Fruit fly (Drosophila melanogaster) whole organism, embryonic: ENCODE measurements around the gene qjt.
A peak's percentile ranks its signal among the peaks of the same experiment; 100 is the strongest.

Source experiments
- Blimp-1 ChIP-seq: fragments of 200-800 bp; sonication (Bioruptor generic); optimal IDR thresholded peaks from 3 replicates; lab custom pipeline; 2018; ENCODE audit warnings: missing biosample characterization, missing genetic modification characterization, mild to moderate bottlenecking, moderate library complexity, missing genetic modification reagents
- CG10209 ChIP-seq: fragments of 200-800 bp; sonication (Bioruptor generic); optimal IDR thresholded peaks from 3 replicates; lab custom pipeline; 2017; ENCODE audit warnings: missing biosample characterization, mild to moderate bottlenecking, missing genetic modification characterization, missing genetic modification reagents
- CG1024 ChIP-seq: fragments of 200-800 bp; sonication (Bioruptor generic); IDR thresholded peaks from 2 replicates; pipeline ENCODE4 v1.3.6; 2022; ENCODE audit warnings: missing biosample characterization, missing genetic modification characterization
- CG11723 ChIP-seq: fragments of 200-800 bp; sonication (Bioruptor generic); optimal IDR thresholded peaks from 2 replicates; lab custom pipeline; 2017; ENCODE audit warnings: missing biosample characterization, mild to moderate bottlenecking, missing genetic modification characterization
- CG15601 ChIP-seq: fragments of 200-800 bp; sonication (Bioruptor generic); optimal IDR thresholded peaks from 3 replicates; lab custom pipeline; 2019; ENCODE audit warnings: missing biosample characterization, mild to moderate bottlenecking, missing genetic modification characterization, moderate library complexity
- CG15696 ChIP-seq: fragments of 200-800 bp; sonication (Bioruptor generic); optimal IDR thresholded peaks from 2 replicates; lab custom pipeline; 2019; ENCODE audit warnings: missing biosample characterization, mild to moderate bottlenecking, missing genetic modification characterization, moderate library complexity
- CG17385 ChIP-seq: fragments of 200-800 bp; sonication (Bioruptor generic); optimal IDR thresholded peaks from 3 replicates; lab custom pipeline; 2018; ENCODE audit warnings: missing biosample characterization, mild to moderate bottlenecking, missing genetic modification characterization
- CG17829 ChIP-seq: fragments of 200-800 bp; optimal IDR thresholded peaks from 2 replicates; lab custom pipeline; 2019; ENCODE audit warnings: missing biosample characterization, mild to moderate bottlenecking, missing genetic modification characterization, moderate library complexity
- CG2199 ChIP-seq: fragments of 200-800 bp; sonication (Bioruptor generic); IDR thresholded peaks from 3 replicates; pipeline ENCODE4 v1.3.6; 2022; ENCODE audit warnings: missing biosample characterization, missing genetic modification characterization
- CG2202 ChIP-seq: fragments of 200-800 bp; sonication (Bioruptor generic); optimal IDR thresholded peaks from 2 replicates; lab custom pipeline; 2018; ENCODE audit warnings: missing biosample characterization, mild to moderate bottlenecking, missing genetic modification characterization
- CG30403 ChIP-seq: fragments of 200-800 bp; sonication (Bioruptor generic); optimal IDR thresholded peaks from 3 replicates; lab custom pipeline; 2016; ENCODE audit warnings: missing biosample characterization, missing genetic modification characterization
- CG5245 ChIP-seq: fragments of 200-800 bp; sonication (Bioruptor generic); optimal IDR thresholded peaks from 3 replicates; lab custom pipeline; 2016; ENCODE audit warnings: missing biosample characterization, missing genetic modification characterization
- CG6254 ChIP-seq: fragments of 200-800 bp; sonication (Bioruptor generic); optimal IDR thresholded peaks from 3 replicates; lab custom pipeline; 2017; ENCODE audit warnings: mild to moderate bottlenecking, missing biosample characterization, missing genetic modification reagents, missing genetic modification characterization
- CG6765 ChIP-seq: fragments of 200-800 bp; sonication (Bioruptor generic); optimal IDR thresholded peaks from 3 replicates; lab custom pipeline; 2017; ENCODE audit warnings: missing biosample characterization, mild to moderate bottlenecking, missing genetic modification characterization
- Dbx ChIP-seq: fragments of 200-800 bp; sonication (Bioruptor generic); IDR thresholded peaks from 3 replicates; pipeline ENCODE4 v1.3.6; 2022; ENCODE audit warnings: missing biosample characterization, missing genetic modification characterization
- Doc2 ChIP-seq: fragments of 200-800 bp; sonication (Bioruptor generic); IDR thresholded peaks from 2 replicates; pipeline ENCODE4 v1.3.6; 2022; ENCODE audit warnings: missing biosample characterization, missing genetic modification characterization
- Fer2 ChIP-seq: fragments of 200-800 bp; sonication (Bioruptor generic); optimal IDR thresholded peaks from 2 replicates; lab custom pipeline; 2018; ENCODE audit warnings: missing biosample characterization, mild to moderate bottlenecking, missing genetic modification characterization, moderate library complexity
- HLH3B ChIP-seq: fragments of 200-800 bp; sonication (Bioruptor generic); IDR thresholded peaks from 2 replicates; pipeline ENCODE4 v1.3.6; 2022; ENCODE audit warnings: missing biosample characterization, missing genetic modification characterization
- Hr3 ChIP-seq: fragments of 200-800 bp; sonication (Bioruptor generic); optimal IDR thresholded peaks from 3 replicates; lab custom pipeline; 2016; ENCODE audit warnings: missing biosample characterization, missing genetic modification characterization
- Hr78 ChIP-seq, 2 experiments: fragments of 200-800 bp in 1 of 2; fragments of >200 bp in 1 of 2; sonication (Bioruptor generic) in 1 of 2; optimal IDR thresholded peaks; 2 replicates each; lab custom pipeline; 2017 to 2019; ENCODE audit warnings: missing biosample characterization in 2 of 2, missing genetic modification characterization in 2 of 2, mild to moderate bottlenecking in 1 of 2, moderate library complexity in 1 of 2
- Hsf ChIP-seq: fragments of 200-800 bp; sonication (Bioruptor generic); optimal IDR thresholded peaks from 3 replicates; lab custom pipeline; 2016; ENCODE audit warnings: missing biosample characterization, missing genetic modification characterization
- Myb ChIP-seq: fragments of 200-800 bp; sonication (Bioruptor generic); optimal IDR thresholded peaks from 2 replicates; lab custom pipeline; 2016; ENCODE audit warnings: missing biosample characterization, missing genetic modification characterization
- Oli ChIP-seq: fragments of 200-800 bp; sonication (Bioruptor generic); optimal IDR thresholded peaks from 2 replicates; lab custom pipeline; 2018; ENCODE audit warnings: missing biosample characterization, mild to moderate bottlenecking, missing genetic modification characterization, moderate library complexity
- Pdp1 ChIP-seq, 2 experiments: fragments of 200-800 bp; sonication (Bioruptor generic); optimal IDR thresholded peaks; 3 replicates each; lab custom pipeline; 2016; ENCODE audit warnings: missing biosample characterization in 2 of 2, missing genetic modification characterization in 2 of 2, mild to moderate bottlenecking in 1 of 2, moderate library complexity in 1 of 2
- Ptx1 ChIP-seq: fragments of 200-800 bp; sonication (Bioruptor generic); IDR thresholded peaks from 2 replicates; pipeline ENCODE4 v1.3.6; 2022; ENCODE audit warnings: missing biosample characterization, missing genetic modification characterization
- Rx ChIP-seq: fragments of 200-800 bp; sonication (Bioruptor generic); IDR thresholded peaks from 2 replicates; pipeline ENCODE4 v1.3.6; 2022; ENCODE audit warnings: missing biosample characterization, missing genetic modification characterization
- abd-A ChIP-seq: fragments of 200-800 bp; sonication (Bioruptor generic); optimal IDR thresholded peaks from 3 replicates; lab custom pipeline; 2019; ENCODE audit warnings: missing biosample characterization, mild to moderate bottlenecking, missing genetic modification characterization, moderate library complexity
- ara ChIP-seq: fragments of 200-800 bp; sonication (Bioruptor generic); IDR thresholded peaks from 2 replicates; pipeline ENCODE4 v1.3.6; 2022; ENCODE audit warnings: missing biosample characterization, missing genetic modification characterization
- bowl ChIP-seq: fragments of 200-800 bp; sonication (Bioruptor generic); IDR thresholded peaks from 2 replicates; pipeline ENCODE4 v1.3.6; 2022; ENCODE audit warnings: missing biosample characterization, missing genetic modification characterization
- bsh ChIP-seq, 2 experiments: fragments of 200-800 bp; sonication (Bioruptor generic); optimal IDR thresholded peaks; 2 replicates each; lab custom pipeline; 2017 to 2018; ENCODE audit warnings: mild to moderate bottlenecking in 2 of 2, missing biosample characterization in 2 of 2, missing genetic modification characterization in 2 of 2, moderate library complexity in 1 of 2
- caup ChIP-seq: fragments of 200-800 bp; sonication (Bioruptor generic); optimal IDR thresholded peaks from 3 replicates; lab custom pipeline; 2017; ENCODE audit warnings: missing biosample characterization, mild to moderate bottlenecking, missing genetic modification characterization, moderate library complexity; ENCODE audit not compliant: severe bottlenecking
- dysf ChIP-seq: fragments of 200-800 bp; sonication (Bioruptor generic); IDR thresholded peaks from 3 replicates; pipeline ENCODE4 v1.3.6; 2022; ENCODE audit warnings: missing biosample characterization, missing genetic modification characterization
- eve ChIP-seq, 2 experiments: fragments of >200 bp; optimal IDR thresholded peaks; 2 replicates each; lab custom pipeline; 2017; ENCODE audit warnings: missing biosample characterization in 2 of 2, missing genetic modification characterization in 2 of 2
- gem ChIP-seq: fragments of 200-800 bp; sonication (Bioruptor generic); optimal IDR thresholded peaks from 2 replicates; lab custom pipeline; 2019; ENCODE audit warnings: missing biosample characterization, mild to moderate bottlenecking, missing genetic modification characterization, moderate library complexity
- grau ChIP-seq: fragments of 200-800 bp; optimal IDR thresholded peaks from 3 replicates; lab custom pipeline; 2019; ENCODE audit warnings: missing biosample characterization, mild to moderate bottlenecking, missing genetic modification characterization, moderate library complexity
- kay ChIP-seq: fragments of 200-800 bp; sonication (Bioruptor generic); optimal IDR thresholded peaks from 2 replicates; lab custom pipeline; 2016; ENCODE audit warnings: missing biosample characterization, missing genetic modification characterization
- lab ChIP-seq: fragments of 200-800 bp; sonication (Bioruptor generic); optimal IDR thresholded peaks from 3 replicates; lab custom pipeline; 2017; ENCODE audit warnings: missing biosample characterization, missing genetic modification characterization, mild to moderate bottlenecking, moderate library complexity, missing genetic modification reagents
- lbe ChIP-seq: fragments of 200-800 bp; sonication (Bioruptor generic); optimal IDR thresholded peaks from 2 replicates; lab custom pipeline; 2016; ENCODE audit warnings: missing biosample characterization, mild to moderate bottlenecking, missing genetic modification characterization
- lola ChIP-seq, 3 experiments: fragments of >200 bp in 2 of 3; fragments of 200-800 bp in 1 of 3; sonication (Bioruptor generic) in 1 of 3; optimal IDR thresholded peaks; 2 replicates each; lab custom pipeline; 2017 to 2019; ENCODE audit warnings: missing biosample characterization in 3 of 3, missing genetic modification characterization in 3 of 3, mild to moderate bottlenecking in 1 of 3, moderate library complexity in 1 of 3
- maf-S ChIP-seq: fragments of 200-800 bp; sonication (Bioruptor generic); optimal IDR thresholded peaks from 2 replicates; lab custom pipeline; 2016; ENCODE audit warnings: missing biosample characterization, missing genetic modification characterization
- p53 ChIP-seq: fragments of 200-800 bp; sonication (Bioruptor generic); optimal IDR thresholded peaks from 2 replicates; lab custom pipeline; 2016; ENCODE audit warnings: missing biosample characterization, missing genetic modification characterization
- prd ChIP-seq, 3 experiments: fragments of >200 bp in 2 of 3; fragments of 200-800 bp in 1 of 3; sonication (Bioruptor generic) in 1 of 3; optimal IDR thresholded peaks in 2 of 3; IDR thresholded peaks in 1 of 3; 2 replicates in 2 of 3; 3 replicates in 1 of 3; pipeline versions ENCODE4 v1.3.6 to Lab custom; 2017 to 2022; ENCODE audit warnings: missing biosample characterization in 1 of 3, missing genetic modification characterization in 1 of 3
- row ChIP-seq: fragments of 200-800 bp; sonication (Bioruptor generic); IDR thresholded peaks from 3 replicates; pipeline ENCODE4 v1.3.6; 2022; ENCODE audit warnings: missing biosample characterization, missing genetic modification characterization
- sisA ChIP-seq: fragments of 200-800 bp; sonication (Bioruptor generic); IDR thresholded peaks from 2 replicates; pipeline ENCODE4 v1.3.6; 2022; ENCODE audit warnings: missing biosample characterization, missing genetic modification characterization
- trem ChIP-seq: fragments of 200-800 bp; optimal IDR thresholded peaks from 3 replicates; lab custom pipeline; 2019; ENCODE audit warnings: missing biosample characterization, mild to moderate bottlenecking, missing genetic modification characterization, moderate library complexity
- zfh1 ChIP-seq: fragments of 200-800 bp; sonication (Bioruptor generic); IDR thresholded peaks from 3 replicates; pipeline ENCODE4 v1.3.6; 2022; ENCODE audit warnings: missing biosample characterization, missing genetic modification characterization
- zfh2 ChIP-seq: fragments of 200-800 bp; sonication (Bioruptor generic); optimal IDR thresholded peaks from 2 replicates; lab custom pipeline; 2016; ENCODE audit warnings: missing biosample characterization, missing genetic modification characterization

Gene qjt

dm6 chr3L:17495266-17495961, 16.5 kb downstream of the qjt start (continued):
- TF ChIP-seq grau (peak; percentile 37), trem (tag; lab: Kevin White, UChicago) (peak; percentile 15), Hsf (GFP tag; lab: Kevin White, UChicago) (peak; percentile 28), Fer2 (tag; lab: Kevin White, UChicago) (no peak), Ptx1 (GFP tag; lab: Robert Waterston, UW) (peak; percentile 29; the same call in 1 of the 2 replicates), CG17829 (tag; lab: Kevin White, UChicago) (peak; percentile 52), abd-A (tag; lab: Kevin White, UChicago) (no peak), lola (GFP tag; optimal IDR thresholded peaks at IDR 0.05; lab: Kevin White, UChicago) (peak in 1 of 3 experiments; percentile 58), Rx (GFP tag; lab: Robert Waterston, UW) (no peak), CG11723 (no peak), Oli (peak; percentile 44), kay (GFP tag; lab: Kevin White, UChicago) (no peak), sisA (no peak), lab (GFP tag; lab: Kevin White, UChicago) (peak; percentile 6), Dbx (GFP tag; lab: Robert Waterston, UW) (no peak), HLH3B (GFP tag; lab: Robert Waterston, UW) (0 out of 2 replicates have a peak, but pooled peaks have one; percentile 36), caup (GFP tag; lab: Kevin White, UChicago) (no peak), zfh2 (GFP tag; lab: Kevin White, UChicago) (no peak), CG1024 (GFP tag; lab: Robert Waterston, UW) (0 out of 2 replicates have a peak, but pooled peaks have one; percentile 16), CG6765 (no peak), maf-S (GFP tag; lab: Kevin White, UChicago) (no peak), bowl (GFP tag; lab: Robert Waterston, UW) (no peak), bsh (GFP tag; optimal IDR thresholded peaks at IDR 0.05; lab: Kevin White, UChicago) (peak in 1 of 2 experiments; percentile 75), Blimp-1 (GFP tag; lab: Kevin White, UChicago) (peak; percentile 24), CG10209 (GFP tag; lab: Kevin White, UChicago) (peak; percentile 9), zfh1 (GFP tag; lab: Robert Waterston, UW) (peak; percentile 54; the same call in 2 of the 3 replicates), Hr78 (GFP tag; optimal IDR thresholded peaks at IDR 0.05; lab: Kevin White, UChicago) (peak in 1 of 2 experiments; percentile 50), CG15696 (peak; percentile 24), ara (GFP tag; lab: Robert Waterston, UW) (peak; percentile 37; the same call in 1 of the 2 replicates), Doc2 (no peak), prd (optimal IDR thresholded peaks at IDR 0.05; lab: Kevin White, UChicago) (no peak), prd (GFP tag; IDR thresholded peaks at IDR 0.05; lab: Robert Waterston, UW) (0 out of 3 replicates have a peak, but pooled peaks have one; percentile 28), dysf (GFP tag; lab: Robert Waterston, UW) (0 out of 3 replicates have a peak, but pooled peaks have one; percentile 9), CG15601 (peak; percentile 27), Pdp1 (GFP tag; optimal IDR thresholded peaks at IDR 0.05; lab: Kevin White, UChicago) (peak; percentile 7 to 95), row (GFP tag; lab: Robert Waterston, UW) (peak; percentile 57; the same call in 2 of the 3 replicates), CG2202 (tag; lab: Kevin White, UChicago) (peak; percentile 22), gem (tag; lab: Kevin White, UChicago) (peak; percentile 47), CG5245 (GFP tag; lab: Kevin White, UChicago) (peak; percentile 23), CG6254 (GFP tag; lab: Kevin White, UChicago) (no peak), CG17385 (GFP tag; lab: Kevin White, UChicago) (peak; percentile 17), Hr3 (peak; percentile 18), eve (GFP tag; optimal IDR thresholded peaks at IDR 0.05; lab: Kevin White, UChicago) (peak in 1 of 2 experiments; percentile 54), Myb (GFP tag; lab: Kevin White, UChicago) (no peak), CG30403 (peak; percentile 4), lbe (GFP tag; lab: Kevin White, UChicago) (peak; percentile 25), CG2199 (GFP tag; lab: Robert Waterston, UW) (no peak), p53 (GFP tag; lab: Kevin White, UChicago) (no peak)
